Fruit fly (Drosophila melanogaster) whole organism, embryonic: ENCODE measurements around the gene CG33124.

Experiments
- Ada2b ChIP-seq: fragments of 200-800 bp; sonication (Bioruptor generic); IDR thresholded peaks from 2 replicates; pipeline ENCODE4 v1.3.6; 2022; ENCODE audit warnings: missing biosample characterization, missing genetic modification characterization
- Aef1 ChIP-seq: fragments of 200-800 bp; sonication (Bioruptor generic); IDR thresholded peaks from 3 replicates; pipeline ENCODE4 v1.3.6; 2022; ENCODE audit warnings: missing biosample characterization, missing genetic modification characterization
- Bdp1 ChIP-seq: fragments of 200-800 bp; sonication (Bioruptor generic); optimal IDR thresholded peaks from 3 replicates; lab custom pipeline; 2016; ENCODE audit warnings: missing biosample characterization, missing genetic modification characterization
- CG12299 ChIP-seq: fragments of 200-800 bp; sonication (Bioruptor generic); optimal IDR thresholded peaks from 2 replicates; lab custom pipeline; 2018; ENCODE audit warnings: missing biosample characterization, mild to moderate bottlenecking, missing genetic modification characterization
- CG12769 ChIP-seq: fragments of 200-800 bp; sonication (Bioruptor generic); optimal IDR thresholded peaks from 2 replicates; lab custom pipeline; 2019; ENCODE audit warnings: missing biosample characterization, mild to moderate bottlenecking, missing genetic modification characterization, moderate library complexity
- CG13296 ChIP-seq: fragments of 200-800 bp; sonication (Bioruptor generic); optimal IDR thresholded peaks from 3 replicates; lab custom pipeline; 2018; ENCODE audit warnings: missing biosample characterization, mild to moderate bottlenecking, missing genetic modification characterization
- CG14050 ChIP-seq: fragments of 200-800 bp; sonication (Bioruptor generic); IDR thresholded peaks from 3 replicates; pipeline ENCODE4 v1.3.6; 2022; ENCODE audit warnings: missing biosample characterization, missing genetic modification characterization
- CG14860 ChIP-seq: fragments of 200-800 bp; sonication (Bioruptor generic); IDR thresholded peaks from 3 replicates; pipeline ENCODE4 v1.3.6; 2022; ENCODE audit warnings: missing biosample characterization, missing genetic modification characterization; ENCODE audit not compliant: partially characterized antibody
- CG17328 ChIP-seq: fragments of 200-800 bp; sonication (Bioruptor generic); IDR thresholded peaks from 2 replicates; pipeline ENCODE4 v1.3.6; 2022; ENCODE audit warnings: missing biosample characterization, missing genetic modification characterization
- CG17612 ChIP-seq: fragments of 200-800 bp; sonication (Bioruptor generic); IDR thresholded peaks from 2 replicates; pipeline ENCODE4 v1.3.6; 2022; ENCODE audit warnings: missing biosample characterization, missing genetic modification characterization
- CG18011 ChIP-seq: fragments of 200-800 bp; sonication (Bioruptor generic); optimal IDR thresholded peaks from 2 replicates; lab custom pipeline; 2017; ENCODE audit warnings: missing biosample characterization, missing genetic modification characterization, mild to moderate bottlenecking, moderate library complexity, missing genotype
- CG18262 ChIP-seq: fragments of 200-800 bp; optimal IDR thresholded peaks from 3 replicates; lab custom pipeline; 2019; ENCODE audit warnings: missing biosample characterization, mild to moderate bottlenecking, missing genetic modification characterization, moderate library complexity
- CG1832 ChIP-seq: fragments of 200-800 bp; sonication (Bioruptor generic); optimal IDR thresholded peaks from 2 replicates; lab custom pipeline; 2017; ENCODE audit warnings: missing biosample characterization, mild to moderate bottlenecking, missing genetic modification characterization, inconsistent platforms
- CG18764 ChIP-seq: fragments of 200-800 bp; sonication (Bioruptor generic); optimal IDR thresholded peaks from 3 replicates; lab custom pipeline; 2016; ENCODE audit warnings: missing biosample characterization, missing genetic modification characterization
- CG32532 ChIP-seq: fragments of 200-800 bp; sonication (Bioruptor generic); IDR thresholded peaks from 2 replicates; pipeline ENCODE4 v1.3.6; 2022; ENCODE audit warnings: missing biosample characterization, missing genetic modification characterization
- CG3281 ChIP-seq: fragments of 200-800 bp; sonication (Bioruptor generic); optimal IDR thresholded peaks from 3 replicates; lab custom pipeline; 2017; ENCODE audit warnings: missing biosample characterization, mild to moderate bottlenecking, missing genetic modification characterization
- CG34376 ChIP-seq: fragments of 200-800 bp; sonication (Bioruptor generic); optimal IDR thresholded peaks from 2 replicates; lab custom pipeline; 2018; ENCODE audit warnings: missing biosample characterization, mild to moderate bottlenecking, missing genetic modification characterization
- CG4360 ChIP-seq: fragments of 200-800 bp; sonication (Bioruptor generic); IDR thresholded peaks from 2 replicates; pipeline ENCODE4 v1.3.6; 2022; ENCODE audit warnings: missing biosample characterization, missing genetic modification characterization
- CG7963 ChIP-seq: fragments of 200-800 bp; sonication (Bioruptor generic); IDR thresholded peaks from 3 replicates; pipeline ENCODE4 v1.3.6; 2022; ENCODE audit warnings: missing biosample characterization, missing genetic modification characterization; ENCODE audit not compliant: partially characterized antibody
- CG7987 ChIP-seq: fragments of 200-800 bp; sonication (Bioruptor generic); optimal IDR thresholded peaks from 2 replicates; lab custom pipeline; 2018; ENCODE audit warnings: missing biosample characterization, mild to moderate bottlenecking, missing genetic modification characterization, moderate library complexity
- CG8359 ChIP-seq: fragments of 200-800 bp; sonication (Bioruptor generic); optimal IDR thresholded peaks from 2 replicates; lab custom pipeline; 2017; ENCODE audit warnings: missing biosample characterization, mild to moderate bottlenecking, missing genetic modification characterization, borderline replicate concordance
- Dll ChIP-seq: fragments of 200-800 bp; sonication (Bioruptor generic); IDR thresholded peaks from 4 replicates; pipeline ENCODE4 v1.3.6; 2022; ENCODE audit warnings: missing biosample characterization, missing genetic modification characterization; ENCODE audit not compliant: partially characterized antibody
- HLH4C ChIP-seq: fragments of 200-800 bp; sonication (Bioruptor generic); IDR thresholded peaks from 3 replicates; pipeline ENCODE4 v1.3.6; 2022; ENCODE audit warnings: missing biosample characterization, missing genetic modification characterization; ENCODE audit not compliant: partially characterized antibody
- Hmx ChIP-seq: fragments of 200-800 bp; sonication (Bioruptor generic); optimal IDR thresholded peaks from 2 replicates; lab custom pipeline; 2016; ENCODE audit warnings: missing biosample characterization, missing genetic modification characterization
- NFAT ChIP-seq: fragments of 200-800 bp; sonication (Bioruptor generic); IDR thresholded peaks from 2 replicates; pipeline ENCODE4 v1.3.6; 2022; ENCODE audit warnings: missing biosample characterization, missing genetic modification characterization
- NK7.1 ChIP-seq: fragments of 200-800 bp; sonication (Bioruptor generic); optimal IDR thresholded peaks from 3 replicates; lab custom pipeline; 2016; ENCODE audit warnings: missing biosample characterization, missing genetic modification characterization
- PHDP ChIP-seq: fragments of 200-800 bp; sonication (Bioruptor generic); optimal IDR thresholded peaks from 3 replicates; lab custom pipeline; 2018; ENCODE audit warnings: missing biosample characterization, mild to moderate bottlenecking, missing genetic modification characterization, moderate library complexity
- Side ChIP-seq: fragments of 200-800 bp; sonication (Bioruptor generic); optimal IDR thresholded peaks from 2 replicates; lab custom pipeline; 2016; ENCODE audit warnings: missing biosample characterization, missing genetic modification characterization
- Sox102F ChIP-seq: fragments of 200-800 bp; sonication (Bioruptor generic); optimal IDR thresholded peaks from 2 replicates; lab custom pipeline; 2018; ENCODE audit warnings: missing biosample characterization, mild to moderate bottlenecking, missing genetic modification characterization, moderate library complexity
- cato ChIP-seq: fragments of 200-800 bp; sonication (Bioruptor generic); optimal IDR thresholded peaks from 2 replicates; lab custom pipeline; 2016; ENCODE audit warnings: missing biosample characterization, missing genetic modification characterization, borderline replicate concordance
- crc ChIP-seq: fragments of 200-800 bp; sonication (Bioruptor generic); optimal IDR thresholded peaks from 2 replicates; lab custom pipeline; 2016; ENCODE audit warnings: missing biosample characterization, missing genetic modification characterization
- disco-r ChIP-seq: fragments of 200-800 bp; sonication (Bioruptor generic); optimal IDR thresholded peaks from 2 replicates; lab custom pipeline; 2016; ENCODE audit warnings: missing biosample characterization, missing genetic modification characterization
- dpn ChIP-seq, 2 experiments: fragments of 200-800 bp; sonication (Bioruptor generic); optimal IDR thresholded peaks; 3 replicates each; lab custom pipeline; 2016; ENCODE audit warnings: missing biosample characterization in 2 of 2, missing genetic modification characterization in 2 of 2
- en ChIP-seq: fragments of 200-800 bp; sonication (Bioruptor generic); optimal IDR thresholded peaks from 2 replicates; lab custom pipeline; 2016; ENCODE audit warnings: missing biosample characterization, missing genetic modification characterization
- grau ChIP-seq: fragments of 200-800 bp; optimal IDR thresholded peaks from 3 replicates; lab custom pipeline; 2019; ENCODE audit warnings: missing biosample characterization, mild to moderate bottlenecking, missing genetic modification characterization, moderate library complexity
- ham ChIP-seq: fragments of 200-800 bp; sonication (Bioruptor generic); IDR thresholded peaks from 2 replicates; pipeline ENCODE4 v1.3.6; 2022; ENCODE audit warnings: missing biosample characterization, missing genetic modification characterization
- lov ChIP-seq, 2 experiments: fragments of 200-800 bp in 1 of 2; fragments of >200 bp in 1 of 2; sonication (Bioruptor generic) in 1 of 2; IDR thresholded peaks in 1 of 2; optimal IDR thresholded peaks in 1 of 2; 2 replicates in 1 of 2; 3 replicates in 1 of 2; pipeline versions ENCODE4 v1.3.6 to Lab custom; 2017 to 2022; ENCODE audit warnings: missing biosample characterization in 1 of 2, missing genetic modification characterization in 1 of 2
- mirr ChIP-seq: fragments of 200-800 bp; sonication (Bioruptor generic); optimal IDR thresholded peaks from 3 replicates; lab custom pipeline; 2018; ENCODE audit warnings: missing biosample characterization, mild to moderate bottlenecking, missing genetic modification characterization
- nerfin-1 ChIP-seq: fragments of 200-800 bp; sonication (Bioruptor generic); optimal IDR thresholded peaks from 3 replicates; lab custom pipeline; 2019; ENCODE audit warnings: missing biosample characterization, mild to moderate bottlenecking, missing genetic modification characterization, moderate library complexity
- peb ChIP-seq: fragments of 200-800 bp; sonication (Bioruptor generic); IDR thresholded peaks from 2 replicates; pipeline ENCODE4 v1.3.6; 2022; ENCODE audit warnings: missing biosample characterization, missing genetic modification characterization
- shn ChIP-seq: fragments of 200-800 bp; sonication (Bioruptor generic); optimal IDR thresholded peaks from 3 replicates; lab custom pipeline; 2016; ENCODE audit warnings: missing biosample characterization, missing genetic modification characterization
- sim ChIP-seq: fragments of 200-800 bp; sonication (Bioruptor generic); IDR thresholded peaks from 2 replicates; pipeline ENCODE4 v1.3.6; 2022; ENCODE audit warnings: missing biosample characterization, missing genetic modification characterization
- twi ChIP-seq: fragments of 200-800 bp; optimal IDR thresholded peaks from 2 replicates; lab custom pipeline; 2019; ENCODE audit warnings: missing biosample characterization, mild to moderate bottlenecking, missing genetic modification characterization, moderate library complexity
- usp ChIP-seq: fragments of >200 bp; optimal IDR thresholded peaks from 2 replicates; lab custom pipeline; 2017; ENCODE audit warnings: missing biosample characterization, missing genetic modification characterization
- vnd ChIP-seq: fragments of 200-800 bp; sonication (Bioruptor generic); IDR thresholded peaks from 3 replicates; pipeline ENCODE4 v1.3.6; 2022; ENCODE audit warnings: missing biosample characterization, missing genetic modification characterization; ENCODE audit not compliant: partially characterized antibody
- zen ChIP-seq: fragments of 200-800 bp; sonication (Bioruptor generic); optimal IDR thresholded peaks from 3 replicates; lab custom pipeline; 2018; ENCODE audit warnings: missing biosample characterization, mild to moderate bottlenecking, missing genetic modification characterization, moderate library complexity
- zen2 ChIP-seq: fragments of 200-800 bp; sonication (Bioruptor generic); IDR thresholded peaks from 3 replicates; pipeline ENCODE4 v1.3.6; 2022; ENCODE audit warnings: missing biosample characterization, missing genetic modification characterization; ENCODE audit not compliant: partially characterized antibody

CG33124 gene

DNA sequence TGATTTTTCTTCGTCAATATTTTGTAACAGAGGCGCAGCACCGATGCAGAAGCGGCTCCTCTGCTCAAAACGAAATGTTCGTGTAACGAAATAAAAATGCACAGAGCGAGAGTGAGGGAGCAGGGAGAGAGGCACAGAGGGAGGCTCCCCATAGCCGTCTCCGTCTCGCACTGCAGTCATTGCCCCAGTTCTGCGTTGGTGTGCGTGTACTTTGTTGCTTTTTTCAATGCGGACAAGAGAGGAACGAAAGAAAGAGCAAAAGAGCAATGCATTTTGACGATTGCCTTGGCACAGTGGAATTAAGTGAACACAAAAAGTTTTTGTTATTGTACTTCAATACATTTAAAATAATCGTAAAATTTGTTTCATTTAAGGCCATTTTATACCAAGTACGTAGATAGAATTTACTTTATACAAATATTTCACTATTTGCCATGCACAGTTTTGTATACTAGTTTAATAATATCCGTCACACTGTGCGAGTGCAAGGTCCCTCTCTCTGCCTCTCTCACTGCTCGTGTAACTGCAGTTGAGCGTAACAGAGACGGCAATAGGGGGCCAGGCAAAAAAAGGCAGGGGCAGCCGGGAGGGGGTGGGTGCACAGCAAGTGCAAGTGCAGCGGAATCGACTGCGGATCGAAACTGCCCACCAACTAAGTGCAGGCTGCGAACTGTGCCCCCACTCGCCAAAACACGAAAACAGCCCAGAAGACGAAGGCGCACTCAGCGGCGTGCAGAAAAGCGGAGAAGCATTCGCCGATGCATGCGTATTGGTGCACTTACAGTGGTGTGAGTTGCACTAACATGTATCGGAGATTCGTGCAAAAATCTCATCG lies 6.7 kb downstream of the CG33124 start (continued):
- TF ChIP-seq CG8359 (GFP tag; lab: Kevin White, UChicago): peak; percentile 96
- peak; percentile 99 for TF ChIP-seq cato
- peak; percentile 98 for TF ChIP-seq CG18764 (GFP tag; lab: Kevin White, UChicago)
- no peak for TF ChIP-seq CG34376 (GFP tag; lab: Kevin White, UChicago)
- no peak for TF ChIP-seq usp (GFP tag; lab: Kevin White, UChicago)
- peak; percentile 100 for TF ChIP-seq CG18262
- peak; percentile 100 for TF ChIP-seq Sox102F
- peak; percentile 85 for TF ChIP-seq CG14860 (GFP tag; lab: Robert Waterston, UW)
- peak; percentile 97 for TF ChIP-seq grau (tag; lab: Kevin White, UChicago)
- TF ChIP-seq disco-r: peak; percentile 96
- TF ChIP-seq sim (GFP tag; lab: Robert Waterston, UW): peak; percentile 99
- peak; percentile 93 for TF ChIP-seq CG4360 (GFP tag; lab: Robert Waterston, UW)
- TF ChIP-seq en (GFP tag; lab: Kevin White, UChicago): peak; percentile 97
- peak; percentile 78 for TF ChIP-seq CG18011 (GFP tag; lab: Kevin White, UChicago)
- peak; percentile 98 for TF ChIP-seq CG14050
- peak; percentile 85 for TF ChIP-seq CG32532 (GFP tag; lab: Robert Waterston, UW)
- peak; percentile 99 for TF ChIP-seq peb (GFP tag; lab: Robert Waterston, UW)
- peak; percentile 92 for TF ChIP-seq Bdp1 (GFP tag; lab: Kevin White, UChicago)
- TF ChIP-seq zen (tag; lab: Kevin White, UChicago): peak; percentile 99
- peak; percentile 66 for TF ChIP-seq zen2 (GFP tag; lab: Robert Waterston, UW)
- peak; percentile 97 to 98 for TF ChIP-seq dpn (GFP tag; optimal IDR thresholded peaks at IDR 0.05; lab: Kevin White, UChicago)
- peak; percentile 100 for TF ChIP-seq CG17328
- peak; percentile 97 for TF ChIP-seq CG12299 (tag; lab: Kevin White, UChicago)
- peak; percentile 96 for TF ChIP-seq NK7.1 (GFP tag; lab: Kevin White, UChicago)
- peak; percentile 80 for TF ChIP-seq NFAT
- TF ChIP-seq shn: peak; percentile 95
- TF ChIP-seq CG3281 (GFP tag; lab: Kevin White, UChicago): peak; percentile 80
- TF ChIP-seq CG17612 (GFP tag; lab: Robert Waterston, UW): peak; percentile 95
- peak; percentile 98 for TF ChIP-seq nerfin-1 (tag; lab: Kevin White, UChicago)
- TF ChIP-seq HLH4C: peak; percentile 72
- peak; percentile 73 for TF ChIP-seq Hmx (GFP tag; lab: Kevin White, UChicago)
- no peak for TF ChIP-seq lov (optimal IDR thresholded peaks at IDR 0.05; lab: Kevin White, UChicago)
- TF ChIP-seq lov (GFP tag; IDR thresholded peaks at IDR 0.05; lab: Robert Waterston, UW): peak; percentile 100
- 0 out of 2 replicates have a peak, but pooled peaks have one; percentile 35 for TF ChIP-seq ham
- peak; percentile 68; the same call in 3 of the 4 replicates for TF ChIP-seq Dll (GFP tag; lab: Robert Waterston, UW)
- TF ChIP-seq Ada2b: peak; percentile 99
- TF ChIP-seq CG7987: peak; percentile 79
- peak; percentile 59 for TF ChIP-seq CG1832
- peak; percentile 65 for TF ChIP-seq CG7963
- peak; percentile 95 for TF ChIP-seq Aef1 (GFP tag; lab: Robert Waterston, UW)
- peak; percentile 8 for TF ChIP-seq mirr (GFP tag; lab: Kevin White, UChicago)
- peak; percentile 77 for TF ChIP-seq vnd (GFP tag; lab: Robert Waterston, UW)
- peak; percentile 96 for TF ChIP-seq crc (GFP tag; lab: Kevin White, UChicago)
- peak; percentile 98 for TF ChIP-seq PHDP (tag; lab: Kevin White, UChicago)
- peak; percentile 82 for TF ChIP-seq CG13296 (GFP tag; lab: Kevin White, UChicago)
- peak; percentile 98 for TF ChIP-seq Side
- peak; percentile 97 for TF ChIP-seq twi (tag; lab: Kevin White, UChicago)
- peak; percentile 94 for TF ChIP-seq CG12769 (tag; lab: Kevin White, UChicago)
